Worm (Caenorhabditis elegans) whole organism, L4 larva: ENCODE measurements around the gene Y47D7A.15.

Experiments
- R02D3.7 ChIP-seq: fragments of 150-350 bp; sonication (generic microtip); optimal IDR thresholded peaks from 3 replicates; lab custom pipeline; 2014; ENCODE audit warnings: missing biosample characterization, missing genetic modification characterization
- Y5F2A.4 ChIP-seq: fragments of 200-800 bp; sonication (Bioruptor generic); optimal IDR thresholded peaks from 2 replicates; lab custom pipeline; 2018; ENCODE audit warnings: mild to moderate bottlenecking, missing genetic modification characterization, missing compliant biosample characterization
- ama-1 ChIP-seq: fragments of 150-350 bp; optimal IDR thresholded peaks from 2 replicates; lab custom pipeline; 2014; ENCODE audit warnings: inconsistent platforms, mixed read lengths
- attf-4 ChIP-seq: sonication (generic microtip); optimal IDR thresholded peaks from 3 replicates; lab custom pipeline; 2017; ENCODE audit warnings: missing biosample characterization, missing genetic modification characterization
- egl-27 ChIP-seq: sonication (generic microtip); optimal IDR thresholded peaks from 3 replicates; lab custom pipeline; 2017; ENCODE audit warnings: missing biosample characterization, missing genetic modification reagents, missing genetic modification characterization
- nhr-237 ChIP-seq: sonication (generic microtip); optimal IDR thresholded peaks from 2 replicates; lab custom pipeline; 2017; ENCODE audit warnings: missing biosample characterization, missing genetic modification characterization
- nhr-6 ChIP-seq: fragments of 150-350 bp; optimal IDR thresholded peaks from 2 replicates; lab custom pipeline; 2014; ENCODE audit warnings: missing biosample characterization, missing genetic modification characterization
- nhr-76 ChIP-seq: fragments of 150-350 bp; optimal IDR thresholded peaks from 2 replicates; lab custom pipeline; 2014; ENCODE audit warnings: missing biosample characterization, missing genetic modification characterization
- sdz-12 ChIP-seq: fragments of 200-800 bp; sonication (Bioruptor generic); optimal IDR thresholded peaks from 2 replicates; lab custom pipeline; 2018; ENCODE audit warnings: mild to moderate bottlenecking, missing genetic modification characterization, missing compliant biosample characterization
- ztf-11 ChIP-seq: fragments of 150-350 bp; optimal IDR thresholded peaks from 2 replicates; lab custom pipeline; 2014; ENCODE audit warnings: missing biosample characterization, missing genetic modification characterization

- TF ChIP-seq egl-27 (tag; lab: Kevin White, UChicago), result no peak
- no peak for TF ChIP-seq nhr-6 (tag; lab: Kevin White, UChicago)
- TF ChIP-seq Y5F2A.4 (GFP tag; lab: Kevin White, UChicago), result no peak
- TF ChIP-seq ama-1 (lab: Kevin White, UChicago), result no peak
- no peak for TF ChIP-seq nhr-76
- TF ChIP-seq nhr-237, result no peak
- no peak for TF ChIP-seq sdz-12 (GFP tag; lab: Kevin White, UChicago)
- no peak for TF ChIP-seq R02D3.7 (tag; lab: Kevin White, UChicago)
- TF ChIP-seq ztf-11 (tag; lab: Kevin White, UChicago), result no peak
- no peak for TF ChIP-seq attf-4 (tag; lab: Kevin White, UChicago)
These were observed 2.5 kb upstream of the Y47D7A.15 start, which contains the start of gene Y47D7A.13 for ce11 chrV:4435411-4435981.
